Worm (Caenorhabditis elegans) whole organism, young adult: ENCODE results near the gene Y58A7A.5.

Experiments
- B0035.1 ChIP-seq: sonication (generic microtip); optimal IDR thresholded peaks from 2 replicates; lab custom pipeline; 2016; ENCODE audit warnings: missing genetic modification characterization, mild to moderate bottlenecking, missing compliant biosample characterization, missing genotype, missing genetic modification reagents
- C17E4.6 ChIP-seq: fragments of 200-800 bp; sonication (Bioruptor generic); IDR thresholded peaks from 2 replicates; pipeline ENCODE4 v1.3.6; 2022; ENCODE audit warnings: missing genetic modification reagents, missing genetic modification characterization, missing compliant biosample characterization
- ama-1 ChIP-seq, 3 experiments: fragments of 150-350 bp in 1 of 3; sonication (generic microtip) in 2 of 3; optimal IDR thresholded peaks; 2 replicates each; lab custom pipeline; 2014 to 2018; ENCODE audit warnings: missing biosample characterization in 2 of 3, missing genetic modification characterization in 2 of 3, missing genetic modification reagents in 2 of 3
- egrh-3 ChIP-seq: fragments of 200-800 bp; sonication (Bioruptor generic); IDR thresholded peaks from 2 replicates; pipeline ENCODE4 v1.3.6; 2022; ENCODE audit warnings: missing genetic modification reagents, missing genetic modification characterization, missing compliant biosample characterization
- hlh-26 ChIP-seq: fragments of 200-800 bp; sonication (Bioruptor generic); conservative IDR thresholded peaks from 2 replicates; pipeline ENCODE4 v1.3.6; 2022; ENCODE audit warnings: missing genetic modification reagents, missing genetic modification characterization, missing compliant biosample characterization
- lin-35 ChIP-seq, 3 experiments: fragments of 150-350 bp in 2 of 3; sonication (generic microtip) in 1 of 3; optimal IDR thresholded peaks; 2 replicates each; lab custom pipeline; 2014 to 2018; ENCODE audit warnings: missing biosample characterization in 3 of 3, missing genetic modification characterization in 3 of 3, missing genetic modification reagents in 3 of 3
- lin-54 ChIP-seq: fragments of 200-800 bp; sonication (Bioruptor generic); optimal IDR thresholded peaks from 2 replicates; lab custom pipeline; 2018; ENCODE audit warnings: mild to moderate bottlenecking, missing genetic modification characterization, missing compliant biosample characterization
- nfya-1 ChIP-seq: sonication (generic microtip); optimal IDR thresholded peaks from 2 replicates; lab custom pipeline; 2017; ENCODE audit warnings: antibody characterized with exemption, missing compliant biosample characterization, missing genetic modification characterization, borderline replicate concordance; ENCODE audit not compliant: insufficient read depth
- nhr-120 ChIP-seq: fragments of 200-800 bp; sonication (Bioruptor generic); IDR thresholded peaks from 2 replicates; pipeline ENCODE4 v1.3.6; 2022; ENCODE audit warnings: missing genetic modification characterization, missing compliant biosample characterization
- nhr-90 ChIP-seq: sonication (generic microtip); optimal IDR thresholded peaks from 2 replicates; lab custom pipeline; 2016; ENCODE audit warnings: missing genotype, mild to moderate bottlenecking, missing genetic modification characterization, missing compliant biosample characterization
- unc-62 ChIP-seq: fragments of 150-350 bp; optimal IDR thresholded peaks from 2 replicates; lab custom pipeline; 2014; ENCODE audit warnings: missing biosample characterization, missing genetic modification reagents, missing genetic modification characterization
- xnd-1 ChIP-seq: sonication (generic microtip); optimal IDR thresholded peaks from 2 replicates; lab custom pipeline; 2016; ENCODE audit warnings: missing genotype, missing genetic modification reagents, missing genetic modification characterization, missing compliant biosample characterization
- ztf-18 ChIP-seq: sonication (generic microtip); optimal IDR thresholded peaks from 2 replicates; lab custom pipeline; 2016; ENCODE audit warnings: missing genotype, mild to moderate bottlenecking, missing genetic modification characterization, missing compliant biosample characterization

DNA sequence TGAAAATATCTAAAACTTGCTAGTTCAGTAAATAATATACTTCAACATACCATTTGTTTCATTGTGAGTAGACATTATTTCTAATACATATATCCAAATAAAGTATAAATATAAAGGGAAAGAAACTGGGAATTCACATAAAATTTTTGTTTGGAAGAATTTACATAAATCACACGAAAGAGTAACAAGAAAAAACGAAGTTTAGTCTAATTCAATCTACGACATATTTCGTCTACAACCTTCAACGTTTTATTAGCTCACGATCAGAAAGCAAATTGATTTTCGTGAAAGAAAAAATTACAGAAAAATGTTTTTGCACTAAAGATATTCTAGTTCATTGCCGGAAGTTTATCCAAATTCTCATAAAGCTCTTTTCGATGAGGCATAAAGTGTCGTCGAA lies 10.3 kb upstream of the Y58A7A.5 start, which contains the start of gene C04F5.2:
- TF ChIP-seq lin-35 (GFP tag; optimal IDR thresholded peaks at IDR 0.05; lab: Kevin White, UChicago) = no peak
- TF ChIP-seq lin-54 (GFP tag; lab: Kevin White, UChicago) = no peak
- TF ChIP-seq nhr-90 (tag; lab: Kevin White, UChicago) = no peak
- no peak for TF ChIP-seq C17E4.6
- no peak for TF ChIP-seq nfya-1 (tag; lab: Kevin White, UChicago)
- TF ChIP-seq hlh-26 (GFP tag; lab: Robert Waterston, UW) = no peak
- no peak for TF ChIP-seq xnd-1 (tag; lab: Kevin White, UChicago)
- no peak for TF ChIP-seq ama-1 (optimal IDR thresholded peaks at IDR 0.05; lab: Kevin White, UChicago)
- TF ChIP-seq ama-1 (GFP tag; optimal IDR thresholded peaks at IDR 0.05; lab: Kevin White, UChicago) = no peak
- TF ChIP-seq ztf-18 (tag; lab: Kevin White, UChicago) = no peak
- TF ChIP-seq egrh-3 (GFP tag; lab: Robert Waterston, UW) = no peak
- no peak for TF ChIP-seq B0035.1 (tag; lab: Kevin White, UChicago)
- TF ChIP-seq nhr-120 (GFP tag; lab: Robert Waterston, UW) = no peak
- TF ChIP-seq unc-62 (GFP tag; lab: Kevin White, UChicago) = no peak
